Fruit fly (Drosophila melanogaster) whole organism, adult: ENCODE data around the gene CG13398.

Source experiments
- CG11617 ChIP-seq: fragments of 200-800 bp; sonication (Bioruptor generic); optimal IDR thresholded peaks from 2 replicates; lab custom pipeline; 2017; ENCODE audit warnings: mild to moderate bottlenecking, missing biosample characterization, missing genetic modification reagents, missing genetic modification characterization
- CG12768 ChIP-seq: fragments of 200-800 bp; sonication (Bioruptor generic); optimal IDR thresholded peaks from 2 replicates; lab custom pipeline; 2017; ENCODE audit warnings: missing biosample characterization, missing genetic modification characterization, mild to moderate bottlenecking, moderate library complexity, missing genetic modification reagents
- CG14711 ChIP-seq: fragments of 200-800 bp; sonication (Bioruptor generic); optimal IDR thresholded peaks from 2 replicates; lab custom pipeline; 2018; ENCODE audit warnings: missing biosample characterization, mild to moderate bottlenecking, missing genetic modification characterization, moderate library complexity
- CG1620 ChIP-seq: fragments of 200-800 bp; sonication (Bioruptor generic); optimal IDR thresholded peaks from 2 replicates; lab custom pipeline; 2016; ENCODE audit warnings: missing biosample characterization, missing genetic modification characterization
- CG33017 ChIP-seq: fragments of 200-800 bp; sonication (Bioruptor generic); optimal IDR thresholded peaks from 2 replicates; lab custom pipeline; 2018; ENCODE audit warnings: missing biosample characterization, mild to moderate bottlenecking, missing genetic modification characterization, moderate library complexity
- CG5204 ChIP-seq: fragments of 200-800 bp; sonication (Bioruptor generic); optimal IDR thresholded peaks from 2 replicates; lab custom pipeline; 2016; ENCODE audit warnings: missing biosample characterization, missing genetic modification characterization
- CG7045 ChIP-seq: fragments of 200-800 bp; sonication (Bioruptor generic); optimal IDR thresholded peaks from 2 replicates; lab custom pipeline; 2017; ENCODE audit warnings: missing biosample characterization, mild to moderate bottlenecking, missing genetic modification characterization
- CG7101 ChIP-seq: fragments of 200-800 bp; sonication (Bioruptor generic); optimal IDR thresholded peaks from 2 replicates; lab custom pipeline; 2018; ENCODE audit warnings: missing biosample characterization, mild to moderate bottlenecking, missing genetic modification characterization, moderate library complexity
- Clk ChIP-seq: fragments of 200-800 bp; sonication (Bioruptor generic); optimal IDR thresholded peaks from 2 replicates; lab custom pipeline; 2017; ENCODE audit warnings: missing biosample characterization, missing genetic modification characterization
- Crg-1 ChIP-seq: fragments of 200-800 bp; sonication (Bioruptor generic); optimal IDR thresholded peaks from 2 replicates; lab custom pipeline; 2016; ENCODE audit warnings: missing biosample characterization, missing genetic modification characterization
- Hr96 ChIP-seq: fragments of 200-800 bp; sonication (Bioruptor generic); optimal IDR thresholded peaks from 2 replicates; lab custom pipeline; 2016; ENCODE audit warnings: missing biosample characterization, missing genetic modification characterization
- Mnt ChIP-seq: fragments of 200-800 bp; sonication (Bioruptor generic); optimal IDR thresholded peaks from 2 replicates; lab custom pipeline; 2016; ENCODE audit warnings: missing biosample characterization, mild to moderate bottlenecking, missing genetic modification characterization
- bab1 ChIP-seq: fragments of 200-800 bp; sonication (Bioruptor generic); optimal IDR thresholded peaks from 3 replicates; lab custom pipeline; 2019; ENCODE audit warnings: missing biosample characterization, mild to moderate bottlenecking, missing genetic modification characterization, moderate library complexity
- cic ChIP-seq: fragments of 200-800 bp; sonication (Bioruptor generic); optimal IDR thresholded peaks from 2 replicates; lab custom pipeline; 2017; ENCODE audit warnings: missing biosample characterization, mild to moderate bottlenecking, missing genetic modification characterization, moderate library complexity
- cnc ChIP-seq, 2 experiments: fragments of >200 bp; optimal IDR thresholded peaks; 2 replicates each; lab custom pipeline; 2017
- kay ChIP-seq: fragments of 200-800 bp; sonication (Bioruptor generic); peaks from one replicate; lab custom pipeline; 2016; ENCODE audit warnings: missing biosample characterization, missing genetic modification characterization, borderline replicate concordance
- ovo ChIP-seq: fragments of 200-800 bp; sonication (Bioruptor generic); optimal IDR thresholded peaks from 2 replicates; lab custom pipeline; 2016; ENCODE audit warnings: missing biosample characterization, missing genetic modification characterization
- pad ChIP-seq: fragments of 200-800 bp; sonication (Bioruptor generic); optimal IDR thresholded peaks from 3 replicates; lab custom pipeline; 2017; ENCODE audit warnings: missing biosample characterization, missing genetic modification characterization, mild to moderate bottlenecking, moderate library complexity, missing genetic modification reagents
- tj ChIP-seq: fragments of 200-800 bp; sonication (Bioruptor generic); optimal IDR thresholded peaks from 3 replicates; lab custom pipeline; 2017; ENCODE audit warnings: missing biosample characterization, mild to moderate bottlenecking, missing genetic modification characterization, moderate library complexity
- toe ChIP-seq: fragments of 200-800 bp; sonication (Bioruptor generic); optimal IDR thresholded peaks from 2 replicates; lab custom pipeline; 2016; ENCODE audit warnings: missing biosample characterization, missing genetic modification characterization

CG13398 gene

DNA sequence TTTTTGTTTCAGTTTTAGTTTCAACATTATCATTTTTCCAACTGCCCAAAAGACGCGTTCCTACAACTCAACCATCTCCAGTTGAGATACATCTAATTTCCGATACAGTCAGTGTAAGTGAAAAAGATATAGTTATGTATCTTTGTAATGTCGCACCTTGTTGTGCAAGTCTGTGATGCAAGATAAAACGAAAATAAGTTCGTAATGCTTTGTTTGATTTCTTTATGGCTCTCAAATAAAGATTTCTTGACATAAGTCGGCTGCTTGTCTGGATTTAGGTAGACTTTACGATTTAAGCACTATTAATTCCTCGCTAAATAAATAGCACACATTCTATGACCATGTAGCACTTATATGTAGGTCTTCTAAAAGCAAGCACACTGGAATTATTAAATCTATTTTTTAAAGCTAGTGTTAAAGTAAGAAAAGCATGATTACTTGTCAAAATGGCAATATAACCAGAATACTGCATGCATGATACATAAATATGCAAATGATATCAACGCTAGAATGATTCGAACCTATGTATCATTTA, 30.0 kb downstream of the CG13398 start:
- TF ChIP-seq cic (GFP tag; lab: Kevin White, UChicago) (peak; percentile 2), CG7101 (tag; lab: Kevin White, UChicago) (peak; percentile 12), CG7045 (GFP tag; lab: Kevin White, UChicago) (peak; percentile 62), kay (GFP tag; lab: Kevin White, UChicago) (peak; percentile 92), Crg-1 (GFP tag; lab: Kevin White, UChicago) (no peak), CG14711 (tag; lab: Kevin White, UChicago) (peak; percentile 6), ovo (GFP tag; lab: Kevin White, UChicago) (no peak)

DNA sequence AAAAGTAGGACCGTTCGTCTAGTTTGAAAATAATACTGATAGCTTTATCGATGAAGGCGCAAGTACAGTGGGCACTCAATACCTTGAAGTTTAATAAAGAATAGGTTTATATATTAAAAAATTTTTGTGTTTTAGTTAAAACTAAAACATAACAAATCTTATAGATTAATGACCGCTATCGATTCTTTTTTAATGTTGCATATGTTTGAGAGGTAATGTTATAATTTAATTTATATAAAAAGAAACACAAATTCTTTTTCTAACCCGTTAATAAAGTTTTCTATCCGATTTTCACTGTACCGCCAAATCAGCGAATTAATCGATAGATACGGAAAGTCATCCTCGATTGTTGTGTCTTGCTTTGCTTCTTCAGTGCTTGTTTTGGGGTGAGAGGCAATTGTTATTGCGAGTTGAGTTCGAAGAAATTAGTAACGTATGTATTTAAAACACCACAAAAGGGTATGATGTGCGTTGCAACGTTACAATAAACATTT, 30.9 kb downstream of the CG13398 start, which contains the start of the genes Dad1 and CG13384:
Gene Dad1, minus strand, starts transcription at position 30 of the 494 bp plus-strand sequence.
Gene CG13384, plus strand, starts transcription at position 348 of the 494 bp plus-strand sequence.
- TF ChIP-seq toe (GFP tag; lab: Kevin White, UChicago) (peak; percentile 89), kay (GFP tag; lab: Kevin White, UChicago) (peak; percentile 89), CG1620 (GFP tag; lab: Kevin White, UChicago) (peak; percentile 85), CG11617 (GFP tag; lab: Kevin White, UChicago) (peak; percentile 96), CG12768 (GFP tag; lab: Kevin White, UChicago) (peak; percentile 96), CG7045 (GFP tag; lab: Kevin White, UChicago) (peak; percentile 94), CG5204 (GFP tag; lab: Kevin White, UChicago) (peak; percentile 94), Hr96 (GFP tag; lab: Kevin White, UChicago) (peak; percentile 79), tj (GFP tag; lab: Kevin White, UChicago) (peak; percentile 88), ovo (GFP tag; lab: Kevin White, UChicago) (peak; percentile 78), cic (GFP tag; lab: Kevin White, UChicago) (peak; percentile 81), cnc (optimal IDR thresholded peaks at IDR 0.05; lab: Kevin White, UChicago) (no peak), Crg-1 (GFP tag; lab: Kevin White, UChicago) (peak; percentile 88), CG33017 (peak; percentile 96), bab1 (GFP tag; lab: Kevin White, UChicago) (peak; percentile 97), Mnt (peak; percentile 72), Clk (peak; percentile 85), CG7101 (tag; lab: Kevin White, UChicago) (peak; percentile 98), CG14711 (tag; lab: Kevin White, UChicago) (peak; percentile 92), pad (GFP tag; lab: Kevin White, UChicago) (peak; percentile 83)

DNA sequence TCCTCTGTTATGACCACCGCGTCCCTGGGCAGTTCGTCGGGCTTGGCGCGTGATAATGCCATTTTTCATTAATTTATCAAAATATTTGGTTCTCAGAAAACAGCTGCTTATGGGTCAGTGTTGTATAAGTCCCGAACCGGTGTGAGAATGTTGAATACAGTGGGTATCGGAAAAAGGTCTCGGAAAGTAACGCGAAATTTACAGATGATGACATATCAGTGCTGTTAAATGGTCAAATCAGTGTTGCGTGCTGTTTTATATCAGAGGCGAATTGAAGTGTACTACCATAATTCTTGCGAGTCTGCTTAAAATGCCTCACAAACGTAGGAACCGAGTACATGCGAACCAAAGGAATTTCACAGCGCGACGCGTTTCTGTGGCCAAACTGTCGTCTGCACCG, 32.4 kb downstream of the CG13398 start, which contains the start of the genes CG13392 and Rcd4:
Gene CG13392, minus strand, starts transcription at position 162 of the 400 bp plus-strand sequence.
Gene Rcd4, plus strand, starts transcription at position 216 of the 400 bp plus-strand sequence.
- TF ChIP-seq cic (GFP tag; lab: Kevin White, UChicago) = peak; percentile 63
- TF ChIP-seq cnc (optimal IDR thresholded peaks at IDR 0.05; lab: Kevin White, UChicago) = no peak
- TF ChIP-seq Hr96 (GFP tag; lab: Kevin White, UChicago) = peak; percentile 80
- peak; percentile 91 for TF ChIP-seq Crg-1 (GFP tag; lab: Kevin White, UChicago)
- peak; percentile 57 for TF ChIP-seq toe (GFP tag; lab: Kevin White, UChicago)
- TF ChIP-seq CG12768 (GFP tag; lab: Kevin White, UChicago) = peak; percentile 77
- TF ChIP-seq CG7045 (GFP tag; lab: Kevin White, UChicago) = peak; percentile 73
- TF ChIP-seq Clk = peak; percentile 27
- peak; percentile 62 for TF ChIP-seq CG11617 (GFP tag; lab: Kevin White, UChicago)
- peak; percentile 62 for TF ChIP-seq CG5204 (GFP tag; lab: Kevin White, UChicago)
- peak; percentile 73 for TF ChIP-seq ovo (GFP tag; lab: Kevin White, UChicago)
- TF ChIP-seq kay (GFP tag; lab: Kevin White, UChicago) = peak; percentile 59
- TF ChIP-seq bab1 (GFP tag; lab: Kevin White, UChicago) = peak; percentile 82
- TF ChIP-seq CG7101 (tag; lab: Kevin White, UChicago) = peak; percentile 88
- TF ChIP-seq pad (GFP tag; lab: Kevin White, UChicago) = peak; percentile 80
- TF ChIP-seq CG33017 = peak; percentile 72
- TF ChIP-seq CG1620 (GFP tag; lab: Kevin White, UChicago) = peak; percentile 83
- peak; percentile 70 for TF ChIP-seq CG14711 (tag; lab: Kevin White, UChicago)
- TF ChIP-seq Mnt = peak; percentile 88
- TF ChIP-seq tj (GFP tag; lab: Kevin White, UChicago) = peak; percentile 53

DNA sequence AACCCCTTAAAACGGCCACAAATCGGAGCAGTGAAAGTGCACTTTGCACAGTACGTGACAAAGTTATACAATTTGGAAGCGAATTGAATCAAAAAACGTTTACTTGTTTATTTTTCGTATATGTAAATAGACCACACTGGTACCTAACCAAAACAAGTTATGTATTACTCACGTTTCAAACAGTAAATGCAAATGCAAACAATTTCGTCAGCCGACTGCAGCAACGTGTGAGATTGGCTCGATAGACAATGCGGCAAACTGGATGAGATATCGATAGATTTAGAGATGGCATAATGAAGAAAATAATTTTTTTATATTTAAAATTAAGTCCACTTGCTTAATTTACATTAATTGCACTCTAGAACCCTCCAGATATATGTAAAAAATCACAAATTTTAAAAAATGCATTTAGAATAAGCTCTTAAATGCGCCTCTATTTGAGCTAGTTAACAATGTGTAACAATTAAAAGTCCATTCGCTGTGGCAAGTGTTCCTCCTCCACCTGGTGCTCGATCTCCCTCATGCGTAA, 33.5 kb downstream of the CG13398 start, which contains the start of gene AlaRS:
Gene AlaRS, minus strand, starts transcription at position 257 of the 529 bp plus-strand sequence.
- TF ChIP-seq CG5204 (GFP tag; lab: Kevin White, UChicago) = peak; percentile 37
- peak; percentile 24 for TF ChIP-seq cic (GFP tag; lab: Kevin White, UChicago)
- peak; percentile 40 for TF ChIP-seq CG1620 (GFP tag; lab: Kevin White, UChicago)
- TF ChIP-seq CG33017 = peak; percentile 60
- peak; percentile 70 for TF ChIP-seq CG11617 (GFP tag; lab: Kevin White, UChicago)
- peak; percentile 71 for TF ChIP-seq bab1 (GFP tag; lab: Kevin White, UChicago)
- peak; percentile 29 for TF ChIP-seq CG7045 (GFP tag; lab: Kevin White, UChicago)
- no peak for TF ChIP-seq cnc (optimal IDR thresholded peaks at IDR 0.05; lab: Kevin White, UChicago)
- no peak for TF ChIP-seq Hr96 (GFP tag; lab: Kevin White, UChicago)
- TF ChIP-seq CG12768 (GFP tag; lab: Kevin White, UChicago) = peak; percentile 61
- TF ChIP-seq CG7101 (tag; lab: Kevin White, UChicago) = peak; percentile 51
- peak; percentile 52 for TF ChIP-seq CG14711 (tag; lab: Kevin White, UChicago)
- peak; percentile 34 for TF ChIP-seq toe (GFP tag; lab: Kevin White, UChicago)
- TF ChIP-seq Mnt = peak; percentile 90
- peak; percentile 30 for TF ChIP-seq Crg-1 (GFP tag; lab: Kevin White, UChicago)
- TF ChIP-seq tj (GFP tag; lab: Kevin White, UChicago) = peak; percentile 69
- peak; percentile 87 for TF ChIP-seq kay (GFP tag; lab: Kevin White, UChicago)
- TF ChIP-seq ovo (GFP tag; lab: Kevin White, UChicago) = no peak
- TF ChIP-seq Clk = no peak
- TF ChIP-seq pad (GFP tag; lab: Kevin White, UChicago) = no peak
